Worm (Caenorhabditis elegans) whole organism, L1 larva: ENCODE results near the gene K08D10.11.

Experiments
- C04F5.9 ChIP-seq: sonication (generic microtip); optimal IDR thresholded peaks from 2 replicates; lab custom pipeline; 2016; ENCODE audit warnings: missing genetic modification characterization, missing compliant biosample characterization
- C16A3.4 ChIP-seq: fragments of 150-350 bp; optimal IDR thresholded peaks from 2 replicates; lab custom pipeline; 2014; ENCODE audit warnings: missing biosample characterization, missing genetic modification characterization
- C34B4.2 ChIP-seq: sonication (generic microtip); optimal IDR thresholded peaks from 2 replicates; lab custom pipeline; 2017; ENCODE audit warnings: mild to moderate bottlenecking, missing genetic modification characterization, missing compliant biosample characterization
- F16B12.6 ChIP-seq: fragments of 150-350 bp; optimal IDR thresholded peaks from 2 replicates; lab custom pipeline; 2014; ENCODE audit warnings: missing biosample characterization, missing genetic modification characterization
- Y116A8C.19 ChIP-seq: sonication (generic microtip); optimal IDR thresholded peaks from 2 replicates; lab custom pipeline; 2016; ENCODE audit warnings: missing compliant biosample characterization, missing genetic modification characterization, borderline replicate concordance
- aha-1 ChIP-seq: fragments of 150-350 bp; optimal IDR thresholded peaks from 2 replicates; lab custom pipeline; 2014; ENCODE audit warnings: missing biosample characterization, missing genetic modification characterization
- blmp-1 ChIP-seq: fragments of 150-350 bp; optimal IDR thresholded peaks from 2 replicates; lab custom pipeline; 2014; ENCODE audit warnings: missing biosample characterization, missing genetic modification characterization
- ceh-63 ChIP-seq: fragments of 200-800 bp; sonication (Bioruptor generic); optimal IDR thresholded peaks from 2 replicates; lab custom pipeline; 2018; ENCODE audit warnings: mild to moderate bottlenecking, missing genetic modification characterization, missing compliant biosample characterization
- ceh-82 ChIP-seq, 3 experiments: fragments of 150-350 bp in 1 of 3; sonication (generic microtip) in 2 of 3; optimal IDR thresholded peaks; 2 replicates each; lab custom pipeline; 2014 to 2017; ENCODE audit warnings: missing biosample characterization in 3 of 3, missing genetic modification characterization in 3 of 3
- dpl-1 ChIP-seq, 3 experiments: fragments of 150-350 bp in 2 of 3; sonication (generic microtip) in 1 of 3; optimal IDR thresholded peaks; 2 replicates each; lab custom pipeline; 2014 to 2017; ENCODE audit warnings: missing biosample characterization in 3 of 3, missing genetic modification characterization in 3 of 3, missing genetic modification reagents in 3 of 3
- dsc-1 ChIP-seq: sonication (generic microtip); optimal IDR thresholded peaks from 2 replicates; lab custom pipeline; 2016; ENCODE audit warnings: mild to moderate bottlenecking, missing genetic modification characterization, missing compliant biosample characterization
- efl-1 ChIP-seq, 4 experiments: fragments of 150-350 bp; optimal IDR thresholded peaks in 3 of 4; peaks in 1 of 4; 1 replicate in 1 of 4; 2 replicates in 3 of 4; lab custom pipeline; 2014; ENCODE audit warnings: missing biosample characterization in 2 of 4, missing genetic modification characterization in 2 of 4, missing genetic modification reagents in 2 of 4
- elt-2 ChIP-seq: sonication (generic microtip); optimal IDR thresholded peaks from 2 replicates; lab custom pipeline; 2016; ENCODE audit warnings: missing genetic modification characterization, mild to moderate bottlenecking, inconsistent platforms, missing compliant biosample characterization, missing genetic modification reagents
- ets-5 ChIP-seq: fragments of 200-800 bp; sonication (Bioruptor generic); IDR thresholded peaks from 2 replicates; pipeline ENCODE4 v1.3.6; 2022; ENCODE audit warnings: missing genetic modification characterization, missing compliant biosample characterization
- fkh-4 ChIP-seq: sonication (generic microtip); optimal IDR thresholded peaks from 2 replicates; lab custom pipeline; 2016; ENCODE audit warnings: missing compliant biosample characterization, missing genetic modification characterization, borderline replicate concordance
- grh-1 ChIP-seq: fragments of 200-800 bp; sonication (Bioruptor generic); IDR thresholded peaks from 2 replicates; pipeline ENCODE4 v1.3.6; 2022; ENCODE audit warnings: missing genetic modification reagents, missing genetic modification characterization, missing compliant biosample characterization
- hlh-17 ChIP-seq: fragments of 200-800 bp; sonication (Bioruptor generic); optimal IDR thresholded peaks from 2 replicates; lab custom pipeline; 2018; ENCODE audit warnings: missing genetic modification characterization, mild to moderate bottlenecking, missing compliant biosample characterization, moderate library complexity, borderline replicate concordance
- irx-1 ChIP-seq: sonication (generic microtip); optimal IDR thresholded peaks from 2 replicates; lab custom pipeline; 2016; ENCODE audit warnings: missing genetic modification characterization, missing compliant biosample characterization
- isw-1 ChIP-seq: fragments of 200-800 bp; sonication (Bioruptor generic); IDR thresholded peaks from 2 replicates; pipeline ENCODE4 v1.3.6; 2022; ENCODE audit warnings: missing genetic modification characterization, missing compliant biosample characterization
- jun-1 ChIP-seq: fragments of 150-350 bp; optimal IDR thresholded peaks from 2 replicates; lab custom pipeline; 2014; ENCODE audit warnings: missing biosample characterization, missing genetic modification reagents, missing genetic modification characterization
- lin-35 ChIP-seq, 2 experiments: fragments of 150-350 bp; optimal IDR thresholded peaks; 2 replicates each; lab custom pipeline; 2014; ENCODE audit warnings: missing biosample characterization in 2 of 2, missing genetic modification characterization in 2 of 2, missing genetic modification reagents in 2 of 2
- lin-39 ChIP-seq: fragments of 150-350 bp; optimal IDR thresholded peaks from 2 replicates; lab custom pipeline; 2014; ENCODE audit warnings: missing biosample characterization, missing genetic modification reagents, missing genetic modification characterization
- lsy-2 ChIP-seq, 2 experiments: fragments of 150-350 bp; optimal IDR thresholded peaks; 2 replicates each; lab custom pipeline; 2014; ENCODE audit warnings: missing biosample characterization in 2 of 2, missing genetic modification characterization in 2 of 2
- mdl-1 ChIP-seq, 2 experiments: fragments of 150-350 bp; optimal IDR thresholded peaks; 2 replicates each; lab custom pipeline; 2014 to 2017; ENCODE audit warnings: missing biosample characterization in 2 of 2, missing genetic modification characterization in 2 of 2, inconsistent platforms in 1 of 2
- nhr-11 ChIP-seq: fragments of 150-350 bp; optimal IDR thresholded peaks from 2 replicates; lab custom pipeline; 2014; ENCODE audit warnings: missing biosample characterization, missing genetic modification characterization
- nhr-12 ChIP-seq: sonication (generic microtip); optimal IDR thresholded peaks from 2 replicates; lab custom pipeline; 2017; ENCODE audit warnings: missing biosample characterization, missing genetic modification characterization
- nhr-20 ChIP-seq: sonication (generic microtip); optimal IDR thresholded peaks from 2 replicates; lab custom pipeline; 2016; ENCODE audit warnings: mild to moderate bottlenecking, missing genetic modification characterization, missing compliant biosample characterization
- nhr-47 ChIP-seq: sonication (generic microtip); optimal IDR thresholded peaks from 2 replicates; lab custom pipeline; 2016; ENCODE audit warnings: mild to moderate bottlenecking, missing genetic modification characterization, moderate library complexity, missing compliant biosample characterization
- nhr-71 ChIP-seq: sonication (generic microtip); optimal IDR thresholded peaks from 2 replicates; lab custom pipeline; 2016; ENCODE audit warnings: mild to moderate bottlenecking, missing genetic modification characterization, moderate library complexity, missing compliant biosample characterization
- nhr-76 ChIP-seq: sonication (generic microtip); optimal IDR thresholded peaks from 2 replicates; lab custom pipeline; 2017; ENCODE audit warnings: missing biosample characterization, missing genetic modification characterization
- nhr-85 ChIP-seq: sonication (generic microtip); peaks from one replicate; lab custom pipeline; 2016; ENCODE audit warnings: missing genetic modification characterization, inconsistent platforms, missing compliant biosample characterization
- nhr-90 ChIP-seq: sonication (generic microtip); optimal IDR thresholded peaks from 2 replicates; lab custom pipeline; 2016; ENCODE audit warnings: mild to moderate bottlenecking, missing genetic modification characterization, missing compliant biosample characterization; ENCODE audit not compliant: poor library complexity
- pag-3 ChIP-seq: sonication (generic microtip); optimal IDR thresholded peaks from 2 replicates; lab custom pipeline; 2017; ENCODE audit warnings: missing genetic modification characterization, mild to moderate bottlenecking, missing compliant biosample characterization, antibody characterized with exemption, borderline replicate concordance; ENCODE audit not compliant: insufficient read depth
- rnt-1 ChIP-seq: sonication (generic microtip); optimal IDR thresholded peaks from 2 replicates; lab custom pipeline; 2016; ENCODE audit warnings: mild to moderate bottlenecking, missing genetic modification characterization, moderate library complexity, missing compliant biosample characterization
- skn-1 ChIP-seq: fragments of 150-350 bp; optimal IDR thresholded peaks from 2 replicates; lab custom pipeline; 2014; ENCODE audit warnings: missing biosample characterization, missing genetic modification characterization
- snu-23 ChIP-seq: sonication (generic microtip); optimal IDR thresholded peaks from 2 replicates; lab custom pipeline; 2016; ENCODE audit warnings: missing genetic modification characterization, missing compliant biosample characterization
- sptf-1 ChIP-seq: fragments of 150-350 bp; optimal IDR thresholded peaks from 2 replicates; lab custom pipeline; 2014; ENCODE audit warnings: missing biosample characterization, missing genetic modification characterization
- sup-37 ChIP-seq: fragments of 200-800 bp; sonication (Bioruptor generic); optimal IDR thresholded peaks from 2 replicates; lab custom pipeline; 2018; ENCODE audit warnings: mild to moderate bottlenecking, missing genetic modification characterization, missing compliant biosample characterization
- swsn-7 ChIP-seq: sonication (generic microtip); optimal IDR thresholded peaks from 2 replicates; lab custom pipeline; 2016; ENCODE audit warnings: missing genetic modification characterization, missing compliant biosample characterization
- tbx-2 ChIP-seq: sonication (generic microtip); optimal IDR thresholded peaks from 2 replicates; lab custom pipeline; 2016; ENCODE audit warnings: missing genetic modification characterization, missing compliant biosample characterization
- unc-30 ChIP-seq: sonication (generic microtip); optimal IDR thresholded peaks from 2 replicates; lab custom pipeline; 2017; ENCODE audit warnings: missing biosample characterization, missing genetic modification characterization
- unc-62 ChIP-seq: fragments of 150-350 bp; optimal IDR thresholded peaks from 2 replicates; lab custom pipeline; 2014; ENCODE audit warnings: missing biosample characterization, missing genetic modification reagents, missing genetic modification characterization
- zag-1 ChIP-seq: fragments of 150-350 bp; optimal IDR thresholded peaks from 2 replicates; lab custom pipeline; 2014; ENCODE audit warnings: missing biosample characterization, missing genetic modification characterization
- zip-4 ChIP-seq: fragments of 200-800 bp; sonication (Bioruptor generic); optimal IDR thresholded peaks from 2 replicates; lab custom pipeline; 2018; ENCODE audit warnings: mild to moderate bottlenecking, missing genetic modification characterization, moderate library complexity, missing compliant biosample characterization
- ztf-11 ChIP-seq, 2 experiments: sonication (generic microtip); optimal IDR thresholded peaks; 2 replicates each; lab custom pipeline; 2016 to 2017; ENCODE audit warnings: missing genetic modification characterization in 2 of 2, missing biosample characterization in 1 of 2, missing compliant biosample characterization in 1 of 2

K08D10.11 gene

ce11 chrIV:4215349-4215748, 29.4 kb upstream of the K08D10.11 start (continued):
- TF ChIP-seq rnt-1 (tag; lab: Kevin White, UChicago) (peak; percentile 43), grh-1 (GFP tag; lab: Robert Waterston, UW) (no peak), mdl-1 (tag; optimal IDR thresholded peaks at IDR 0.05; lab: Kevin White, UChicago) (peak in 1 of 2 experiments; percentile 81), jun-1 (peak; percentile 11), snu-23 (GFP tag; lab: Kevin White, UChicago) (peak; percentile 80), C16A3.4 (tag; lab: Kevin White, UChicago) (peak; percentile 51), ceh-63 (no peak), C34B4.2 (tag; lab: Kevin White, UChicago) (no peak), nhr-11 (tag; lab: Kevin White, UChicago) (no peak), nhr-90 (tag; lab: Kevin White, UChicago) (peak; percentile 29), ets-5 (GFP tag; lab: Robert Waterston, UW) (no peak), C04F5.9 (tag; lab: Kevin White, UChicago) (no peak), swsn-7 (tag; lab: Kevin White, UChicago) (peak; percentile 54), F16B12.6 (peak; percentile 39), fkh-4 (tag; lab: Kevin White, UChicago) (no peak), irx-1 (no peak), zip-4 (GFP tag; lab: Kevin White, UChicago) (no peak), zag-1 (tag; lab: Kevin White, UChicago) (no peak), dpl-1 (GFP tag; optimal IDR thresholded peaks at IDR 0.05; lab: Kevin White, UChicago) (peak in 2 of 3 experiments; percentile 24 to 45), dsc-1 (tag; lab: Kevin White, UChicago) (peak; percentile 5), lsy-2 (tag; optimal IDR thresholded peaks at IDR 0.05; lab: Kevin White, UChicago) (peak; percentile 63 to 89), aha-1 (tag; lab: Kevin White, UChicago) (no peak), nhr-76 (no peak), nhr-85 (tag; lab: Kevin White, UChicago) (no peak), ceh-82 (tag; optimal IDR thresholded peaks at IDR 0.05; lab: Kevin White, UChicago) (peak; percentile 21 to 61 (median 39)), blmp-1 (peak; percentile 76), efl-1 (optimal IDR thresholded peaks at IDR 0.05; lab: Kevin White, UChicago) (peak; percentile 60 to 78), efl-1 (GFP tag; optimal IDR thresholded peaks at IDR 0.05 in 1 of 2; lab: Kevin White, UChicago) (peak; percentile 21 to 87)

- TF ChIP-seq nhr-12 (tag; lab: Kevin White, UChicago) (no peak), nhr-71 (tag; lab: Kevin White, UChicago) (peak; percentile 10), sup-37 (GFP tag; lab: Kevin White, UChicago) (no peak), rnt-1 (tag; lab: Kevin White, UChicago) (no peak), pag-3 (no peak), nhr-47 (no peak), elt-2 (peak; percentile 68), fkh-4 (tag; lab: Kevin White, UChicago) (no peak), skn-1 (tag; lab: Kevin White, UChicago) (no peak), nhr-20 (peak; percentile 11), lin-39 (tag; lab: Kevin White, UChicago) (no peak), unc-30 (tag; lab: Kevin White, UChicago) (no peak), ceh-82 (tag; optimal IDR thresholded peaks at IDR 0.05; lab: Kevin White, UChicago) (no peak), hlh-17 (GFP tag; lab: Kevin White, UChicago) (no peak), F16B12.6 (no peak), isw-1 (GFP tag; lab: Robert Waterston, UW) (no peak), sptf-1 (tag; lab: Kevin White, UChicago) (no peak), tbx-2 (tag; lab: Kevin White, UChicago) (no peak), lin-35 (GFP tag; optimal IDR thresholded peaks at IDR 0.05; lab: Kevin White, UChicago) (peak in 1 of 2 experiments; percentile 12), Y116A8C.19 (tag; lab: Kevin White, UChicago) (no peak), unc-62 (GFP tag; lab: Kevin White, UChicago) (no peak), ztf-11 (tag; optimal IDR thresholded peaks at IDR 0.05; lab: Kevin White, UChicago) (no peak)
Observed at ce11 chrIV:4212733-4213132, 26.7 kb upstream of the K08D10.11 start.
